Worm (Caenorhabditis elegans): ENCODE results near the gene Y48B6A.10.

Y48B6A.10 gene

ce11 chrII:14250147-14250965 lies 36.1 kb downstream of the Y48B6A.10 start, which contains the start of gene hmg-1.1 (continued):
- no peak for TF ChIP-seq ceh-82 (tag; optimal IDR thresholded peaks at IDR 0.05)
- TF ChIP-seq mdt-29 (GFP tag; IDR thresholded peaks at IDR 0.05) = peak; percentile 30; the same call in 1 of the 2 replicates
- TF ChIP-seq lin-13 (GFP tag; optimal IDR thresholded peaks at IDR 0.05) = peak; percentile 95
- no peak for TF ChIP-seq tag-97 (GFP tag; IDR thresholded peaks at IDR 0.05)
- no peak for TF ChIP-seq ZK546.5 (tag; optimal IDR thresholded peaks at IDR 0.05)
- TF ChIP-seq rbr-2 (tag; optimal IDR thresholded peaks at IDR 0.05) = peak; percentile 89
- no peak for TF ChIP-seq lin-15B (tag; optimal IDR thresholded peaks at IDR 0.05)
- peak; percentile 83 for TF ChIP-seq set-16 (GFP tag; IDR thresholded peaks at IDR 0.05)
- TF ChIP-seq F10B5.3 (tag; optimal IDR thresholded peaks at IDR 0.05) = no peak
- TF ChIP-seq F37D6.2 (tag; optimal IDR thresholded peaks at IDR 0.05) = peak; percentile 65
- TF ChIP-seq lim-7 (GFP tag; IDR thresholded peaks at IDR 0.05) = peak; percentile 30; the same call in 1 of the 2 replicates
- TF ChIP-seq egl-27 (tag; optimal IDR thresholded peaks at IDR 0.05) = no peak
- TF ChIP-seq ztf-11 (tag; optimal IDR thresholded peaks at IDR 0.05) = no peak
- TF ChIP-seq aly-2 (tag; optimal IDR thresholded peaks at IDR 0.05) = no peak
- peak; percentile 40; the same call in 1 of the 2 replicates for TF ChIP-seq madf-9 (GFP tag; conservative IDR thresholded peaks at IDR 0.05)
- no peak for TF ChIP-seq lin-39 (tag; optimal IDR thresholded peaks at IDR 0.05)
- TF ChIP-seq zag-1 (tag; optimal IDR thresholded peaks at IDR 0.05) = no peak
- TF ChIP-seq daf-19 (GFP tag; conservative IDR thresholded peaks at IDR 0.05) = no peak
- TF ChIP-seq Y5F2A.4 (GFP tag; optimal IDR thresholded peaks at IDR 0.05) = no peak

ce11 chrII:14251400-14251940 lies 37.3 kb downstream of the Y48B6A.10 start:
- peak; percentile 69; the same call in 1 of the 2 replicates for TF ChIP-seq tra-1 (GFP tag; IDR thresholded peaks at IDR 0.05)
- TF ChIP-seq nhr-76 (tag; optimal IDR thresholded peaks at IDR 0.05) = no peak
- TF ChIP-seq ztf-11 (tag; optimal IDR thresholded peaks at IDR 0.05) = no peak
- peak; percentile 88 for TF ChIP-seq mes-2 (tag; optimal IDR thresholded peaks at IDR 0.05; ENCODE audit: poor library complexity, severe bottlenecking)
- peak; percentile 92 for TF ChIP-seq nhr-42 (GFP tag; IDR thresholded peaks at IDR 0.05)
- peak; percentile 97 for TF ChIP-seq dpl-1 (GFP tag; optimal IDR thresholded peaks at IDR 0.05)
- TF ChIP-seq skn-1 (tag; optimal IDR thresholded peaks at IDR 0.05) = no peak
- peak; percentile 85 for TF ChIP-seq lin-29 (GFP tag; IDR thresholded peaks at IDR 0.05)
- peak; percentile 64 for TF ChIP-seq fos-1 (tag; optimal IDR thresholded peaks at IDR 0.05)
- no peak; the same call in 1 of the 2 replicates for TF ChIP-seq dmd-8 (GFP tag; IDR thresholded peaks at IDR 0.05)
- TF ChIP-seq madf-5 (GFP tag; IDR thresholded peaks at IDR 0.05) = peak; percentile 27 to 48; a peak in 1 of 4 replicates
- peak; percentile 84 for TF ChIP-seq F10B5.3 (tag; optimal IDR thresholded peaks at IDR 0.05)
- TF ChIP-seq ceh-20 (GFP tag; IDR thresholded peaks at IDR 0.05) = peak; percentile 89
- TF ChIP-seq tag-97 (GFP tag; IDR thresholded peaks at IDR 0.05) = no peak
- no peak for TF ChIP-seq daf-19 (GFP tag; conservative IDR thresholded peaks at IDR 0.05)
- peak; percentile 89 for TF ChIP-seq lin-13 (GFP tag; optimal IDR thresholded peaks at IDR 0.05)
- peak; percentile 55; the same call in 1 of the 2 replicates for TF ChIP-seq vab-7 (GFP tag; IDR thresholded peaks at IDR 0.05)
- TF ChIP-seq F49E8.2 (tag; optimal IDR thresholded peaks at IDR 0.05; ENCODE audit: borderline replicate concordance) = peak; percentile 66
- peak; percentile 99 for TF ChIP-seq hlh-11 (tag; optimal IDR thresholded peaks at IDR 0.05)
- peak; percentile 2 for TF ChIP-seq ceh-62 (tag; optimal IDR thresholded peaks at IDR 0.05)
- TF ChIP-seq ceh-44 (GFP tag; IDR thresholded peaks at IDR 0.05) = no peak
- no peak for TF ChIP-seq R02D3.7 (tag; optimal IDR thresholded peaks at IDR 0.05)
- TF ChIP-seq unc-130 (GFP tag; optimal IDR thresholded peaks at IDR 0.05) = peak; percentile 63
- peak; percentile 92 for TF ChIP-seq zfp-3 (GFP tag; conservative IDR thresholded peaks at IDR 0.05)
- TF ChIP-seq zip-11 (GFP tag; IDR thresholded peaks at IDR 0.05) = no peak
- no peak for TF ChIP-seq attf-4 (tag; optimal IDR thresholded peaks at IDR 0.05)
- no peak for TF ChIP-seq zag-1 (tag; optimal IDR thresholded peaks at IDR 0.05)
- peak; percentile 29 for TF ChIP-seq ceh-32 (tag; optimal IDR thresholded peaks at IDR 0.05; ENCODE audit: poor library complexity)
- peak; percentile 80 for TF ChIP-seq gei-8 (GFP tag; optimal IDR thresholded peaks at IDR 0.05)
- TF ChIP-seq duxl-1 (tag; optimal IDR thresholded peaks at IDR 0.05; ENCODE audit: poor library complexity) = peak; percentile 79
- TF ChIP-seq nhr-77 (tag; optimal IDR thresholded peaks at IDR 0.05) = peak; percentile 95
- TF ChIP-seq T26A8.4 (GFP tag; IDR thresholded peaks at IDR 0.05) = peak; percentile 93
- TF ChIP-seq mep-1 (tag; optimal IDR thresholded peaks at IDR 0.05) = peak; percentile 96
- peak; percentile 90 for TF ChIP-seq F37D6.2 (tag; optimal IDR thresholded peaks at IDR 0.05)
- no peak for TF ChIP-seq unc-39 (tag; optimal IDR thresholded peaks at IDR 0.05)
